Worm (Caenorhabditis elegans) whole organism, late embryonic: Measurements from ENCODE around the gene R193.2.

Experiments
- F13H6.1 ChIP-seq: sonication (generic microtip); optimal IDR thresholded peaks from 2 replicates; lab custom pipeline; 2016; ENCODE audit warnings: missing genetic modification characterization, missing compliant biosample characterization
- K02D7.2 ChIP-seq: sonication (generic microtip); optimal IDR thresholded peaks from 2 replicates; lab custom pipeline; 2017; ENCODE audit warnings: mild to moderate bottlenecking, missing genetic modification characterization, missing compliant biosample characterization
- K09A11.1 ChIP-seq: sonication (generic microtip); optimal IDR thresholded peaks from 2 replicates; lab custom pipeline; 2017; ENCODE audit warnings: antibody characterized with exemption, mild to moderate bottlenecking, missing genetic modification characterization, missing compliant biosample characterization; ENCODE audit not compliant: insufficient read depth
- T23F11.4 ChIP-seq: fragments of 200-800 bp; sonication (Bioruptor generic); optimal IDR thresholded peaks from 2 replicates; lab custom pipeline; 2018; ENCODE audit warnings: mild to moderate bottlenecking, missing genetic modification characterization, missing compliant biosample characterization
- Y22D7AL.16 ChIP-seq: sonication (generic microtip); optimal IDR thresholded peaks from 2 replicates; lab custom pipeline; 2016; ENCODE audit warnings: missing genetic modification characterization, missing compliant biosample characterization
- ama-1 ChIP-seq: fragments of 150-350 bp; optimal IDR thresholded peaks from 2 replicates; lab custom pipeline; 2014
- ceh-14 ChIP-seq: sonication (generic microtip); optimal IDR thresholded peaks from 2 replicates; lab custom pipeline; 2016; ENCODE audit warnings: missing genotype, missing genetic modification characterization, missing compliant biosample characterization
- ceh-18 ChIP-seq: sonication (generic microtip); optimal IDR thresholded peaks from 2 replicates; lab custom pipeline; 2016; ENCODE audit warnings: missing genetic modification characterization, missing compliant biosample characterization
- ceh-19 ChIP-seq: fragments of 200-800 bp; sonication (Bioruptor generic); optimal IDR thresholded peaks from 2 replicates; lab custom pipeline; 2018; ENCODE audit warnings: mild to moderate bottlenecking, missing genetic modification characterization, missing compliant biosample characterization
- ceh-2 ChIP-seq: sonication (generic microtip); optimal IDR thresholded peaks from 2 replicates; lab custom pipeline; 2016; ENCODE audit warnings: missing genotype, missing genetic modification characterization, missing compliant biosample characterization
- ceh-24 ChIP-seq: sonication (generic microtip); optimal IDR thresholded peaks from 2 replicates; lab custom pipeline; 2016; ENCODE audit warnings: mild to moderate bottlenecking, missing genetic modification characterization, missing compliant biosample characterization
- ceh-30 ChIP-seq: fragments of 150-350 bp; optimal IDR thresholded peaks from 2 replicates; lab custom pipeline; 2014; ENCODE audit warnings: missing biosample characterization, missing genetic modification characterization
- ceh-31 ChIP-seq: sonication (generic microtip); optimal IDR thresholded peaks from 2 replicates; lab custom pipeline; 2016; ENCODE audit warnings: missing genetic modification characterization, missing compliant biosample characterization
- ceh-45 ChIP-seq: fragments of 200-800 bp; sonication (Bioruptor generic); IDR thresholded peaks from 2 replicates; pipeline ENCODE4 v1.3.6; 2022; ENCODE audit warnings: missing genetic modification reagents, missing genetic modification characterization, missing compliant biosample characterization
- ceh-48 ChIP-seq: sonication (generic microtip); optimal IDR thresholded peaks from 2 replicates; lab custom pipeline; 2016; ENCODE audit warnings: missing genetic modification characterization, inconsistent platforms, missing compliant biosample characterization
- che-1 ChIP-seq: sonication (generic microtip); optimal IDR thresholded peaks from 2 replicates; lab custom pipeline; 2016; ENCODE audit warnings: mild to moderate bottlenecking, missing genetic modification characterization, missing compliant biosample characterization
- dmd-4 ChIP-seq: sonication (generic microtip); optimal IDR thresholded peaks from 2 replicates; lab custom pipeline; 2016; ENCODE audit warnings: borderline replicate concordance, missing genetic modification characterization, missing compliant biosample characterization
- dve-1 ChIP-seq: sonication (generic microtip); optimal IDR thresholded peaks from 2 replicates; lab custom pipeline; 2017; ENCODE audit warnings: antibody characterized with exemption, mild to moderate bottlenecking, missing genetic modification characterization, missing compliant biosample characterization
- ets-4 ChIP-seq: sonication (generic microtip); optimal IDR thresholded peaks from 2 replicates; lab custom pipeline; 2016; ENCODE audit warnings: missing genetic modification characterization, missing compliant biosample characterization
- eyg-1 ChIP-seq: sonication (generic microtip); optimal IDR thresholded peaks from 2 replicates; lab custom pipeline; 2016; ENCODE audit warnings: missing genotype, missing genetic modification characterization, missing compliant biosample characterization
- fkh-10 ChIP-seq: fragments of 150-350 bp; optimal IDR thresholded peaks from 2 replicates; lab custom pipeline; 2014; ENCODE audit warnings: missing biosample characterization, missing genetic modification reagents, missing genetic modification characterization
- hlh-13 ChIP-seq: fragments of 200-800 bp; sonication (Bioruptor generic); optimal IDR thresholded peaks from 2 replicates; lab custom pipeline; 2018; ENCODE audit warnings: mild to moderate bottlenecking, missing genetic modification characterization, missing compliant biosample characterization
- hlh-15 ChIP-seq: sonication (generic microtip); optimal IDR thresholded peaks from 2 replicates; lab custom pipeline; 2016; ENCODE audit warnings: missing genetic modification characterization, missing compliant biosample characterization
- hlh-30 ChIP-seq: sonication (generic microtip); optimal IDR thresholded peaks from 2 replicates; lab custom pipeline; 2017; ENCODE audit warnings: antibody characterized with exemption, missing genetic modification characterization, missing compliant biosample characterization; ENCODE audit not compliant: insufficient read depth
- hlh-6 ChIP-seq: sonication (generic microtip); optimal IDR thresholded peaks from 2 replicates; lab custom pipeline; 2016; ENCODE audit warnings: missing genotype, missing genetic modification characterization, missing compliant biosample characterization
- hlh-8 ChIP-seq: sonication (generic microtip); optimal IDR thresholded peaks from 2 replicates; lab custom pipeline; 2016; ENCODE audit warnings: missing genotype, missing genetic modification characterization, missing compliant biosample characterization
- lim-6 ChIP-seq: sonication (generic microtip); optimal IDR thresholded peaks from 2 replicates; lab custom pipeline; 2016; ENCODE audit warnings: missing genetic modification characterization, missing compliant biosample characterization
- lin-11 ChIP-seq: fragments of 200-800 bp; sonication (Bioruptor generic); optimal IDR thresholded peaks from 2 replicates; lab custom pipeline; 2018; ENCODE audit warnings: mild to moderate bottlenecking, missing genetic modification characterization, missing compliant biosample characterization
- nhr-11 ChIP-seq: fragments of 150-350 bp; optimal IDR thresholded peaks from 2 replicates; lab custom pipeline; 2014; ENCODE audit warnings: missing biosample characterization, missing genetic modification characterization
- nhr-232 ChIP-seq: sonication (generic microtip); optimal IDR thresholded peaks from 2 replicates; lab custom pipeline; 2016; ENCODE audit warnings: missing genetic modification characterization, missing compliant biosample characterization
- odd-2 ChIP-seq: sonication (generic microtip); optimal IDR thresholded peaks from 2 replicates; lab custom pipeline; 2017; ENCODE audit warnings: antibody characterized with exemption, mild to moderate bottlenecking, missing genetic modification characterization, missing compliant biosample characterization
- pag-3 ChIP-seq: sonication (generic microtip); optimal IDR thresholded peaks from 2 replicates; lab custom pipeline; 2016; ENCODE audit warnings: missing compliant biosample characterization, missing genetic modification characterization, borderline replicate concordance
- pax-1 ChIP-seq: fragments of 150-350 bp; optimal IDR thresholded peaks from 2 replicates; lab custom pipeline; 2014; ENCODE audit warnings: missing biosample characterization, missing genetic modification characterization
- pha-2 ChIP-seq: sonication (generic microtip); optimal IDR thresholded peaks from 2 replicates; lab custom pipeline; 2017; ENCODE audit warnings: mild to moderate bottlenecking, missing genetic modification characterization, missing compliant biosample characterization
- pha-4 ChIP-seq: fragments of 150-350 bp; optimal IDR thresholded peaks from 2 replicates; lab custom pipeline; 2018; ENCODE audit warnings: missing biosample characterization, missing genetic modification reagents, missing genetic modification characterization
- pqm-1 ChIP-seq: sonication (generic microtip); optimal IDR thresholded peaks from 2 replicates; lab custom pipeline; 2016; ENCODE audit warnings: missing genetic modification characterization, missing compliant biosample characterization
- ref-2 ChIP-seq: sonication (generic microtip); optimal IDR thresholded peaks from 2 replicates; lab custom pipeline; 2016; ENCODE audit warnings: missing genetic modification characterization, missing compliant biosample characterization
- rnt-1 ChIP-seq: sonication (generic microtip); optimal IDR thresholded peaks from 2 replicates; lab custom pipeline; 2016; ENCODE audit warnings: missing genetic modification characterization, missing compliant biosample characterization
- sox-2 ChIP-seq: fragments of 200-800 bp; sonication (Bioruptor generic); IDR thresholded peaks from 2 replicates; pipeline ENCODE4 v1.3.6; 2022; ENCODE audit warnings: missing genetic modification reagents, missing genetic modification characterization, missing compliant biosample characterization
- sox-4 ChIP-seq: sonication (generic microtip); optimal IDR thresholded peaks from 2 replicates; lab custom pipeline; 2017; ENCODE audit warnings: mild to moderate bottlenecking, missing genetic modification characterization, inconsistent platforms, missing compliant biosample characterization
- tbx-2 ChIP-seq: sonication (generic microtip); optimal IDR thresholded peaks from 2 replicates; lab custom pipeline; 2016; ENCODE audit warnings: missing genetic modification characterization, missing compliant biosample characterization
- ttx-3 ChIP-seq: sonication (generic microtip); optimal IDR thresholded peaks from 2 replicates; lab custom pipeline; 2016; ENCODE audit warnings: missing genetic modification reagents, missing genetic modification characterization, missing compliant biosample characterization
- unc-3 ChIP-seq, 2 experiments: fragments of 200-800 bp in 1 of 2; sonication (Bioruptor generic) in 1 of 2; sonication (generic microtip) in 1 of 2; conservative IDR thresholded peaks in 1 of 2; optimal IDR thresholded peaks in 1 of 2; 2 replicates each; pipeline versions ENCODE4 v1.3.6 to Lab custom; 2016 to 2022; ENCODE audit warnings: missing compliant biosample characterization in 2 of 2, missing genetic modification characterization in 2 of 2, missing genetic modification reagents in 1 of 2
- unc-42 ChIP-seq: sonication (generic microtip); optimal IDR thresholded peaks from 2 replicates; lab custom pipeline; 2016; ENCODE audit warnings: missing genotype, missing genetic modification characterization, missing compliant biosample characterization
- unc-86 ChIP-seq: sonication (generic microtip); optimal IDR thresholded peaks from 2 replicates; lab custom pipeline; 2016; ENCODE audit warnings: missing genetic modification characterization, missing compliant biosample characterization
- zip-5 ChIP-seq: sonication (generic microtip); optimal IDR thresholded peaks from 2 replicates; lab custom pipeline; 2016; ENCODE audit warnings: missing genetic modification characterization, missing compliant biosample characterization
- ztf-16 ChIP-seq: sonication (generic microtip); optimal IDR thresholded peaks from 2 replicates; lab custom pipeline; 2017; ENCODE audit warnings: missing genetic modification characterization, missing compliant biosample characterization

Gene R193.2

DNA sequence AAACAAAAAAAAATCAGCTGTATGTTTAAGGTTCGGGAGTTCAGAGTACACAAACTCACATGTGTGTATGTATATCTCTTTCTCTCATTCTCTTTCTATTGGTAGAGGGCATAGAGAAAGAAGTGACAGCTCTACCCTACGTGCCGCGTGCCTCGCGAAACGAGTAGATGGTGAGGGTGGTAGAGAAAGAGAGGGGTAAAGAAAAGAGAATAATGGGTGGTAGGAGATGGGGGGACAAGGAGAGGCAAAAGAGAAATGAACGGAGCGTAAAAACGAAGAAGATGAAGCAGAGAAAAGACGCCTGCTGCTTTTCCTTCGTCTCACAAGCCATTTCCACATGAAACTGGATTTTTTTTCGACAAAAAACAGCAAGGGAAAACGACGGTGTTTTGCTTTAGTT lies 55.2 kb downstream of the R193.2 start (continued):
- TF ChIP-seq lim-6 (no peak), hlh-15 (no peak), pha-2 (tag; lab: Kevin White, UChicago) (no peak), pax-1 (tag; lab: Kevin White, UChicago) (no peak), unc-42 (tag; lab: Kevin White, UChicago) (peak; percentile 84), ceh-45 (GFP tag; lab: Robert Waterston, UW) (no peak), K09A11.1 (tag; lab: Kevin White, UChicago) (peak; percentile 7), pag-3 (tag; lab: Kevin White, UChicago) (no peak), nhr-11 (tag; lab: Kevin White, UChicago) (no peak), hlh-30 (tag; lab: Kevin White, UChicago) (peak; percentile 97), nhr-232 (peak; percentile 3), ama-1 (lab: Kevin White, UChicago) (no peak), hlh-13 (GFP tag; lab: Kevin White, UChicago) (no peak), pqm-1 (tag; lab: Kevin White, UChicago) (peak; percentile 55), hlh-6 (tag; lab: Kevin White, UChicago) (peak; percentile 71), unc-86 (tag; lab: Kevin White, UChicago) (no peak), dmd-4 (no peak), unc-3 (GFP tag; conservative IDR thresholded peaks at IDR 0.05; lab: Robert Waterston, UW) (no peak), unc-3 (tag; optimal IDR thresholded peaks at IDR 0.05; lab: Kevin White, UChicago) (peak; percentile 31), ref-2 (tag; lab: Kevin White, UChicago) (peak; percentile 74), ceh-30 (peak; percentile 59), ets-4 (tag; lab: Kevin White, UChicago) (peak; percentile 64), ceh-19 (GFP tag; lab: Kevin White, UChicago) (peak; percentile 8), F13H6.1 (tag; lab: Kevin White, UChicago) (peak; percentile 85), ceh-24 (tag; lab: Kevin White, UChicago) (no peak), ceh-18 (tag; lab: Kevin White, UChicago) (peak; percentile 99), Y22D7AL.16 (tag; lab: Kevin White, UChicago) (no peak), T23F11.4 (GFP tag; lab: Kevin White, UChicago) (no peak), sox-4 (tag; lab: Kevin White, UChicago) (peak; percentile 51), ceh-2 (tag; lab: Kevin White, UChicago) (peak; percentile 80), tbx-2 (peak; percentile 85), fkh-10 (no peak), ceh-14 (tag; lab: Kevin White, UChicago) (peak; percentile 66), pha-4 (tag; lab: Kevin White, UChicago) (no peak)

DNA sequence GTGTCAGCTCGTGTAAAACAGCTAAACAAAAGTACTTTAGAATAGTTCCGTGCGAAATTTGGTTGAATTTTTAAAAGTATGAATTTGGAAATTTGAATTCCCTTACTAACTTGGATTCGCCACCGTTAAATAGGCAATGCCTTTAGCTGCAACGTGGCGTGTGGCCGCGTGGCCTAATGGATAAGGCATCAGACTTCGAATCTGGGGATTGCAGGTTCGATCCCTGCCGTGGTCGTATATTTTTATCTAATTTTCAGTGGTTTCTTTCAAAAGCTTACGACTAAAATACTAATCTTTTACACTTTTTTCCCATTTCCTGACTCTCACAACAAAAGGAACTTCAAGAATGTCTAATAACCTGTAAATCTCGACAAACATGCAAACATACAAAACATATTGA lies 58.7 kb downstream of the R193.2 start:
- no peak for TF ChIP-seq eyg-1 (tag; lab: Kevin White, UChicago)
- no peak for TF ChIP-seq dmd-4
- TF ChIP-seq ceh-30 = no peak
- no peak for TF ChIP-seq ztf-16 (tag; lab: Kevin White, UChicago)
- TF ChIP-seq sox-2 (GFP tag; lab: Robert Waterston, UW) = no peak
- TF ChIP-seq hlh-15 = no peak
- TF ChIP-seq che-1 (tag; lab: Kevin White, UChicago) = no peak
- TF ChIP-seq, all 69 proteins: peak for 0

ce11 chrX:1089133-1089532 lies 59.3 kb downstream of the R193.2 start:
- TF ChIP-seq ceh-48 (tag; lab: Kevin White, UChicago) (no peak), ceh-31 (no peak), hlh-8 (no peak), unc-42 (tag; lab: Kevin White, UChicago) (no peak), rnt-1 (tag; lab: Kevin White, UChicago) (no peak), T23F11.4 (GFP tag; lab: Kevin White, UChicago) (no peak), K02D7.2 (tag; lab: Kevin White, UChicago) (no peak), lin-11 (tag; lab: Kevin White, UChicago) (no peak), ttx-3 (tag; lab: Kevin White, UChicago) (no peak), pha-4 (tag; lab: Kevin White, UChicago) (no peak), dve-1 (tag; lab: Kevin White, UChicago) (no peak), pha-2 (tag; lab: Kevin White, UChicago) (no peak), zip-5 (no peak), odd-2 (tag; lab: Kevin White, UChicago) (no peak)
